In genomic region chrII:11042878-11043331, ce11 we compare ENCODE assay signal across 1 worm cellular context.
TF ChIP-seq lines count a peak whose summit lies in the region.

No protein-coding gene starts in this region.

TF ChIP-seq in whole organism, L1 larva, 84 proteins besides CTCF, POLR2A, EP300 and RAD21 (continued from another document):
- peak; percentile 25 for TF ChIP-seq irx-1 (tag; optimal IDR thresholded peaks at IDR 0.05; lab: Kevin White, UChicago)
- TF ChIP-seq ceh-82 (tag; optimal IDR thresholded peaks at IDR 0.05; lab: Kevin White, UChicago) = peak in 2 of 3 experiments; percentile 45 to 84
- no peak for TF ChIP-seq sox-4 (tag; optimal IDR thresholded peaks at IDR 0.05; lab: Kevin White, UChicago)
- no peak for TF ChIP-seq ztf-4 (tag; optimal IDR thresholded peaks at IDR 0.05; lab: Kevin White, UChicago)
- no peak for TF ChIP-seq unc-98 (GFP tag; IDR thresholded peaks at IDR 0.05; lab: Robert Waterston, UW)
- peak; percentile 68 for TF ChIP-seq nhr-20 (tag; optimal IDR thresholded peaks at IDR 0.05; lab: Kevin White, UChicago)
- TF ChIP-seq sptf-1 (tag; optimal IDR thresholded peaks at IDR 0.05; lab: Kevin White, UChicago) = no peak
- peak; percentile 75 for TF ChIP-seq unc-86 (tag; optimal IDR thresholded peaks at IDR 0.05; lab: Kevin White, UChicago)
- TF ChIP-seq egl-27 (tag; optimal IDR thresholded peaks at IDR 0.05; lab: Kevin White, UChicago) = peak; percentile 0 to 30
- peak; percentile 57 to 60 for TF ChIP-seq efl-1 (optimal IDR thresholded peaks at IDR 0.05; lab: Kevin White, UChicago)
- peak; percentile 35 to 94 for TF ChIP-seq efl-1 (GFP tag; optimal IDR thresholded peaks at IDR 0.05 in 1 of 2; lab: Kevin White, UChicago)
- no peak for TF ChIP-seq aha-1 (tag; optimal IDR thresholded peaks at IDR 0.05; lab: Kevin White, UChicago)
- TF ChIP-seq hlh-4 (tag; optimal IDR thresholded peaks at IDR 0.05; lab: Kevin White, UChicago) = no peak
- TF ChIP-seq zip-4 (GFP tag; optimal IDR thresholded peaks at IDR 0.05; lab: Kevin White, UChicago) = peak; percentile 4
- TF ChIP-seq mef-2 (tag; optimal IDR thresholded peaks at IDR 0.05; lab: Kevin White, UChicago) = no peak
- TF ChIP-seq lin-35 (GFP tag; optimal IDR thresholded peaks at IDR 0.05; lab: Kevin White, UChicago) = peak; percentile 62 to 66
- TF ChIP-seq tlp-1 (tag; optimal IDR thresholded peaks at IDR 0.05; lab: Kevin White, UChicago) = no peak
- TF ChIP-seq ceh-88 (GFP tag; IDR thresholded peaks at IDR 0.05; lab: Robert Waterston, UW) = no peak
- TF ChIP-seq nhr-11 (tag; optimal IDR thresholded peaks at IDR 0.05; lab: Kevin White, UChicago) = no peak
- no peak for TF ChIP-seq efl-3 (GFP tag; optimal IDR thresholded peaks at IDR 0.05; lab: Kevin White, UChicago)
- peak; percentile 56 for TF ChIP-seq dsc-1 (tag; optimal IDR thresholded peaks at IDR 0.05; lab: Kevin White, UChicago)
- TF ChIP-seq nhr-76 (tag; optimal IDR thresholded peaks at IDR 0.05; lab: Kevin White, UChicago) = no peak
- no peak for TF ChIP-seq nhr-28 (tag; optimal IDR thresholded peaks at IDR 0.05; lab: Kevin White, UChicago)
